Worm (Caenorhabditis elegans) whole organism, L4 larva: Measurements from ENCODE around the gene JC8.16.

Source experiments
- F10B5.3 ChIP-seq: sonication (generic microtip); optimal IDR thresholded peaks from 2 replicates; lab custom pipeline; 2016; ENCODE audit warnings: mild to moderate bottlenecking, missing genetic modification characterization, missing compliant biosample characterization
- T26A8.4 ChIP-seq: fragments of 200-800 bp; sonication (Bioruptor generic); IDR thresholded peaks from 2 replicates; pipeline ENCODE4 v1.3.6; 2022; ENCODE audit warnings: missing genetic modification characterization, missing compliant biosample characterization
- ama-1 ChIP-seq: fragments of 150-350 bp; optimal IDR thresholded peaks from 2 replicates; lab custom pipeline; 2014; ENCODE audit warnings: inconsistent platforms, mixed read lengths
- arid-1 ChIP-seq: fragments of 200-800 bp; sonication (Bioruptor generic); conservative IDR thresholded peaks from 2 replicates; pipeline ENCODE4 v1.3.6; 2022; ENCODE audit warnings: missing genetic modification reagents, missing genetic modification characterization, missing compliant biosample characterization
- ceh-20 ChIP-seq: fragments of 200-800 bp; sonication (Bioruptor generic); IDR thresholded peaks from 2 replicates; pipeline ENCODE4 v1.3.6; 2022; ENCODE audit warnings: missing genetic modification reagents, missing genetic modification characterization, missing compliant biosample characterization
- ceh-62 ChIP-seq: sonication (generic microtip); optimal IDR thresholded peaks from 2 replicates; lab custom pipeline; 2017; ENCODE audit warnings: missing biosample characterization, missing genetic modification characterization
- ceh-82 ChIP-seq: sonication (generic microtip); optimal IDR thresholded peaks from 2 replicates; lab custom pipeline; 2017; ENCODE audit warnings: missing biosample characterization, missing genetic modification characterization
- ces-1 ChIP-seq: fragments of 150-350 bp; sonication (generic microtip); optimal IDR thresholded peaks from 4 replicates; lab custom pipeline; 2014; ENCODE audit warnings: missing biosample characterization, missing genetic modification reagents, missing genetic modification characterization
- dmd-9 ChIP-seq: fragments of 200-800 bp; sonication (Bioruptor generic); IDR thresholded peaks from 2 replicates; pipeline ENCODE4 v1.3.6; 2022; ENCODE audit warnings: missing genetic modification reagents, missing genetic modification characterization, missing compliant biosample characterization
- egl-27 ChIP-seq: sonication (generic microtip); optimal IDR thresholded peaks from 3 replicates; lab custom pipeline; 2017; ENCODE audit warnings: missing biosample characterization, missing genetic modification reagents, missing genetic modification characterization
- fkh-10 ChIP-seq: fragments of 150-350 bp; optimal IDR thresholded peaks from 2 replicates; lab custom pipeline; 2014; ENCODE audit warnings: missing biosample characterization, missing genetic modification reagents, missing genetic modification characterization
- fos-1 ChIP-seq: fragments of 150-350 bp; optimal IDR thresholded peaks from 2 replicates; lab custom pipeline; 2014; ENCODE audit warnings: missing biosample characterization, missing genetic modification characterization
- lin-15B ChIP-seq: fragments of 150-350 bp; sonication (generic microtip); optimal IDR thresholded peaks from 3 replicates; lab custom pipeline; 2014; ENCODE audit warnings: missing biosample characterization, missing genetic modification characterization
- lin-39 ChIP-seq: fragments of 150-350 bp; optimal IDR thresholded peaks from 2 replicates; lab custom pipeline; 2014; ENCODE audit warnings: missing biosample characterization, missing genetic modification reagents, missing genetic modification characterization
- lir-3 ChIP-seq: sonication (generic microtip); optimal IDR thresholded peaks from 2 replicates; lab custom pipeline; 2016; ENCODE audit warnings: mild to moderate bottlenecking, missing genetic modification characterization, missing compliant biosample characterization
- lsy-2 ChIP-seq, 2 experiments: fragments of 150-350 bp in 1 of 2; sonication (generic microtip) in 1 of 2; optimal IDR thresholded peaks; 2 replicates each; lab custom pipeline; 2014 to 2017; ENCODE audit warnings: missing biosample characterization in 2 of 2, missing genetic modification characterization in 2 of 2
- mes-2 ChIP-seq: sonication (generic microtip); optimal IDR thresholded peaks from 2 replicates; lab custom pipeline; 2016; ENCODE audit warnings: missing genotype, mild to moderate bottlenecking, missing genetic modification characterization, missing compliant biosample characterization; ENCODE audit not compliant: poor library complexity, severe bottlenecking
- mxl-2 ChIP-seq: fragments of 200-800 bp; sonication (Bioruptor generic); conservative IDR thresholded peaks from 2 replicates; pipeline ENCODE4 v1.3.6; 2022; ENCODE audit warnings: missing genetic modification reagents, missing genetic modification characterization, missing compliant biosample characterization
- mxl-3 ChIP-seq: fragments of 200-800 bp; sonication (Bioruptor generic); optimal IDR thresholded peaks from 2 replicates; lab custom pipeline; 2018; ENCODE audit warnings: mild to moderate bottlenecking, missing genetic modification characterization, missing compliant biosample characterization
- nhr-10 ChIP-seq: fragments of 150-350 bp; optimal IDR thresholded peaks from 2 replicates; lab custom pipeline; 2014; ENCODE audit warnings: missing biosample characterization, missing genetic modification characterization
- nhr-111 ChIP-seq: fragments of 200-800 bp; sonication (Bioruptor generic); optimal IDR thresholded peaks from 2 replicates; lab custom pipeline; 2018; ENCODE audit warnings: mild to moderate bottlenecking, missing genetic modification characterization, missing compliant biosample characterization
- nhr-237 ChIP-seq: sonication (generic microtip); optimal IDR thresholded peaks from 2 replicates; lab custom pipeline; 2017; ENCODE audit warnings: missing biosample characterization, missing genetic modification characterization
- nhr-25 ChIP-seq: sonication (generic microtip); optimal IDR thresholded peaks from 2 replicates; lab custom pipeline; 2017; ENCODE audit warnings: missing genetic modification characterization, mild to moderate bottlenecking, missing compliant biosample characterization, antibody characterized with exemption, moderate library complexity, borderline replicate concordance; ENCODE audit not compliant: insufficient read depth
- nhr-41 ChIP-seq: fragments of 200-800 bp; sonication (Bioruptor generic); IDR thresholded peaks from 2 replicates; pipeline ENCODE4 v1.3.6; 2022; ENCODE audit warnings: missing genetic modification reagents, missing genetic modification characterization, missing compliant biosample characterization
- nhr-76 ChIP-seq: fragments of 150-350 bp; optimal IDR thresholded peaks from 2 replicates; lab custom pipeline; 2014; ENCODE audit warnings: missing biosample characterization, missing genetic modification characterization
- nhr-77 ChIP-seq: fragments of 150-350 bp; optimal IDR thresholded peaks from 2 replicates; lab custom pipeline; 2014; ENCODE audit warnings: missing biosample characterization, missing genetic modification characterization
- saeg-2 ChIP-seq: fragments of 200-800 bp; sonication (Bioruptor generic); IDR thresholded peaks from 2 replicates; pipeline ENCODE4 v1.3.6; 2022; ENCODE audit warnings: missing genetic modification reagents, missing genetic modification characterization, missing compliant biosample characterization
- set-16 ChIP-seq: fragments of 200-800 bp; sonication (Bioruptor generic); IDR thresholded peaks from 2 replicates; pipeline ENCODE4 v1.3.6; 2022; ENCODE audit warnings: missing genetic modification reagents, missing genetic modification characterization, missing compliant biosample characterization
- snpc-4 ChIP-seq: fragments of 150-350 bp; optimal IDR thresholded peaks from 2 replicates; lab custom pipeline; 2014; ENCODE audit warnings: missing biosample characterization, missing genetic modification characterization
- spr-3 ChIP-seq: fragments of 200-800 bp; sonication (Bioruptor generic); optimal IDR thresholded peaks from 2 replicates; lab custom pipeline; 2018; ENCODE audit warnings: mild to moderate bottlenecking, missing genetic modification characterization, missing compliant biosample characterization
- unc-39 ChIP-seq: sonication (generic microtip); optimal IDR thresholded peaks from 2 replicates; lab custom pipeline; 2017; ENCODE audit warnings: missing biosample characterization, missing genetic modification characterization
- zag-1 ChIP-seq: fragments of 150-350 bp; optimal IDR thresholded peaks from 2 replicates; lab custom pipeline; 2014; ENCODE audit warnings: missing biosample characterization, missing genetic modification characterization
- zfp-3 ChIP-seq: fragments of 200-800 bp; sonication (Bioruptor generic); conservative IDR thresholded peaks from 2 replicates; pipeline ENCODE4 v1.3.6; 2022; ENCODE audit warnings: missing genetic modification reagents, missing genetic modification characterization, missing compliant biosample characterization

Gene JC8.16

ce11 chrIV:13258872-13259271, at the start of gene JC8.16:
Gene JC8.16, plus strand, starts transcription at chrIV:13259172.
- TF ChIP-seq spr-3 = no peak
- 0 out of 2 replicates have a peak, but pooled peaks have one; percentile 9 for TF ChIP-seq nhr-41 (GFP tag; lab: Robert Waterston, UW)
- TF ChIP-seq zag-1 (tag; lab: Kevin White, UChicago) = no peak
- TF ChIP-seq T26A8.4 (GFP tag; lab: Robert Waterston, UW) = no peak
- no peak for TF ChIP-seq lir-3 (tag; lab: Kevin White, UChicago)
- no peak for TF ChIP-seq F10B5.3 (tag; lab: Kevin White, UChicago)

- TF ChIP-seq dmd-9 (GFP tag; lab: Robert Waterston, UW) = no peak
- TF ChIP-seq nhr-77 (tag; lab: Kevin White, UChicago) = no peak
- TF ChIP-seq mes-2 (tag; lab: Kevin White, UChicago) = no peak
- no peak for TF ChIP-seq mxl-2 (GFP tag; lab: Robert Waterston, UW)
- no peak for TF ChIP-seq saeg-2 (GFP tag; lab: Robert Waterston, UW)
- TF ChIP-seq nhr-10 (tag; lab: Kevin White, UChicago) = no peak
- no peak for TF ChIP-seq ceh-62
- no peak for TF ChIP-seq nhr-111
- no peak for TF ChIP-seq nhr-237 (tag; lab: Kevin White, UChicago)
- no peak for TF ChIP-seq zfp-3 (GFP tag; lab: Robert Waterston, UW)
- no peak for TF ChIP-seq ceh-82 (tag; lab: Kevin White, UChicago)
- TF ChIP-seq lin-15B (tag; lab: Kevin White, UChicago) = no peak
These were observed 49.4 kb upstream of the JC8.16 start, which contains the start of gene C48D1.9 for ce11 chrIV:13209566-13209965. Gene C48D1.9, minus strand, starts transcription at chrIV:13209666.

- TF ChIP-seq fos-1 (tag; lab: Kevin White, UChicago) (no peak), snpc-4 (tag; lab: Kevin White, UChicago) (no peak), lsy-2 (tag; optimal IDR thresholded peaks at IDR 0.05; lab: Kevin White, UChicago) (no peak), ceh-20 (GFP tag; lab: Robert Waterston, UW) (no peak), nhr-76 (no peak), mxl-3 (GFP tag; lab: Kevin White, UChicago) (no peak)
These were observed 44.5 kb upstream of the JC8.16 start, which contains the start of gene cho-1 for ce11 chrIV:13214466-13214865. Gene cho-1, minus strand, starts transcription at chrIV:13214566.

- TF ChIP-seq unc-39 (tag; lab: Kevin White, UChicago) (no peak), ces-1 (GFP tag; lab: Kevin White, UChicago) (peak; percentile 34), fkh-10 (GFP tag; lab: Kevin White, UChicago) (peak; percentile 65)
These were observed 38.4 kb upstream of the JC8.16 start for ce11 chrIV:13220594-13220993.

- TF ChIP-seq arid-1 (GFP tag; lab: Robert Waterston, UW) = no peak
- TF ChIP-seq ama-1 = no peak
- no peak for TF ChIP-seq set-16
- no peak for TF ChIP-seq lin-39 (tag; lab: Kevin White, UChicago)
- TF ChIP-seq F10B5.3 (tag; lab: Kevin White, UChicago) = no peak
- no peak for TF ChIP-seq dmd-9 (GFP tag; lab: Robert Waterston, UW)
- TF ChIP-seq nhr-25 (tag; lab: Kevin White, UChicago) = no peak
- no peak for TF ChIP-seq egl-27 (tag; lab: Kevin White, UChicago)
These were observed 37.3 kb upstream of the JC8.16 start, which contains the start of gene C48D1.5 for ce11 chrIV:13221657-13222056. Gene C48D1.5, plus strand, starts transcription at chrIV:13221957.
